Worm (Caenorhabditis elegans): ENCODE measurements around the gene C27B7.5.

C27B7.5 gene

DNA sequence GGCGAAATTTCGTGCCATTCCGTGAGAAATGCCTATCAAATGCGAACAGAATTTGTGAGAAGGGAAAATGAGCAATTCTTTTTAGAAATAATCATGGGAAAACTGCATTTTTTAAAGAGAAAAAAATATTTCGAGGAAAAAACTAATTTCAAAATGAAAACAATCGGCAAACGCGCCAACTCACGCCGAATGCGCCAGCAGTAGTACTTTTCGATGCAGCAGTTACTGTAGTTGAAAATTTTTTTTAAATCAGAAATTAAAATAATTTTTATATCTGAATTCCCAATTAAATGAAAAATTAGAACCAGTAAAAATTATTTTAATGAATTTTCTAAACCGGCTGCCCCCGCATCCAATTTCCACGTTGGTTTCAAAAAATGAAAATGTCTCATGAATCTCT is 21.9 kb downstream of the C27B7.5 start:
- TF ChIP-seq ceh-16 (tag; optimal IDR thresholded peaks at IDR 0.05) (no peak), dmd-4 (tag; optimal IDR thresholded peaks at IDR 0.05) (no peak), gmeb-1 (tag; optimal IDR thresholded peaks at IDR 0.05) (no peak), lin-39 (tag; optimal IDR thresholded peaks at IDR 0.05) (no peak), mbf-1 (tag; optimal IDR thresholded peaks at IDR 0.05) (no peak), sem-4 (tag; optimal IDR thresholded peaks at IDR 0.05) (no peak), nhr-25 (tag; optimal IDR thresholded peaks at IDR 0.05) (no peak), unc-55 (GFP tag; optimal IDR thresholded peaks at IDR 0.05) (no peak), nhr-12 (tag; optimal IDR thresholded peaks at IDR 0.05) (no peak), C34F6.9 (tag; optimal IDR thresholded peaks at IDR 0.05) (no peak), sma-9 (GFP tag; optimal IDR thresholded peaks at IDR 0.05) (no peak), sma-9 (tag; optimal IDR thresholded peaks at IDR 0.05) (no peak), nhr-129 (tag; optimal IDR thresholded peaks at IDR 0.05) (no peak), nhr-21 (tag; optimal IDR thresholded peaks at IDR 0.05) (no peak)

DNA sequence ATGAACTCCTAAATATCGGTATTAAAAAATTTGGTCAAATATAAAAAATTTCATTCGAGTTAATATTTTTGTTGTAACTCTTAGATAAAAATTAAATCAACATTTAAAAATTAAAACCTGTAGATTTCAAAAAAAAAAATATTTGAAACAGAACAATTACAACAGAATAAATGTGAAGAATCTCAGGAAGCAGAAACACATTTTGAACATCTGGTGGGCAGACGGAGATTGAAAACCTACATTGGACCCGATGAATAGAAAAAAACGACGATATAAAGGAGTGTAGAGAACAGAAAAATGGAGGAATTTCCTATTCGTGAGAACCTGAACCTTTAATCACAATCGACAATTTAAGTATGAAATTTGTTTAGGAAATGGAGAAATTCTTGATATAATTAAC is 22.7 kb downstream of the C27B7.5 start:
- no peak for TF ChIP-seq nhr-6 (tag; optimal IDR thresholded peaks at IDR 0.05)
- no peak for TF ChIP-seq dmd-4 (tag; optimal IDR thresholded peaks at IDR 0.05)
- no peak for TF ChIP-seq lin-13 (GFP tag; optimal IDR thresholded peaks at IDR 0.05)
- no peak for TF ChIP-seq nhr-11 (tag; optimal IDR thresholded peaks at IDR 0.05)
- TF ChIP-seq ceh-82 (tag; optimal IDR thresholded peaks at IDR 0.05) = no peak
- TF ChIP-seq nhr-10 (tag; optimal IDR thresholded peaks at IDR 0.05) = no peak
- TF ChIP-seq unc-62 (GFP tag; optimal IDR thresholded peaks at IDR 0.05) = no peak
- TF ChIP-seq unc-39 (tag; optimal IDR thresholded peaks at IDR 0.05) = no peak
- no peak for TF ChIP-seq sma-3 (GFP tag; optimal IDR thresholded peaks at IDR 0.05)
- TF ChIP-seq elt-1 (tag; optimal IDR thresholded peaks at IDR 0.05) = no peak
- no peak for TF ChIP-seq fos-1 (tag; optimal IDR thresholded peaks at IDR 0.05)

DNA sequence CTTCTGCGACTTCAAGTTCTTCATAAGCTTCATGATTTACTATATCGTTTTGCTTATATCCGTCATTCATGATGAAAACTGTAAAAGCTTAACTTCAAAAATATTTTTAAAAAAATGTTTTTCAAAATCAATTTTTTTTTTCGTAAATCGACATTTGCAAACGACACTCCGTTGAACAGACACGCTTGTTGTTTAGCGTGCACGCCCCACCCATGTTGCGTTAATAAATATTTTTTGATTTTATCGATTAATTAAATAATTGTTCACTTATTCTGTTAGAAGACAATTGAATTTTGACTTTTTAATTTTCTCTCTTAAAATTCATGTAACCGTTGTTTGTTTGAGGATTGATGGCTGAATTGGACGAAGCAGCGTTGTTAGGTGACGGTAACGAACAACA is 24.5 kb downstream of the C27B7.5 start, which contains the start of the genes D1046.2 and cfim-2:
D1046.2 (minus strand) TSS at position 78 of the 400 bp plus-strand sequence.
cfim-2 (plus strand) TSS at position 335 of the 400 bp plus-strand sequence.
- TF ChIP-seq mbf-1 (tag; optimal IDR thresholded peaks at IDR 0.05) (no peak), zag-1 (tag; optimal IDR thresholded peaks at IDR 0.05) (no peak), F13H6.1 (tag; optimal IDR thresholded peaks at IDR 0.05) (no peak), nhr-237 (tag; optimal IDR thresholded peaks at IDR 0.05) (no peak), unc-55 (GFP tag; optimal IDR thresholded peaks at IDR 0.05) (peak; percentile 52), Y55F3AM.14 (GFP tag; optimal IDR thresholded peaks at IDR 0.05) (no peak), mdl-1 (tag; optimal IDR thresholded peaks at IDR 0.05) (no peak), ama-1 (optimal IDR thresholded peaks at IDR 0.05) (no peak), alr-1 (tag; optimal IDR thresholded peaks at IDR 0.05) (no peak), C34F6.9 (tag; optimal IDR thresholded peaks at IDR 0.05) (peak; percentile 45), nhr-129 (tag; optimal IDR thresholded peaks at IDR 0.05) (no peak), crh-2 (tag; optimal IDR thresholded peaks at IDR 0.05) (no peak), sma-3 (GFP tag; optimal IDR thresholded peaks at IDR 0.05) (no peak), lsy-2 (tag; optimal IDR thresholded peaks at IDR 0.05) (peak in 1 of 2 experiments; percentile 51), ZK546.5 (tag; optimal IDR thresholded peaks at IDR 0.05) (no peak), R02D3.7 (tag; optimal IDR thresholded peaks at IDR 0.05) (no peak), ztf-1 (GFP tag; conservative IDR thresholded peaks at IDR 0.05) (no peak), gmeb-1 (tag; optimal IDR thresholded peaks at IDR 0.05) (peak; percentile 42), blmp-1 (tag; optimal IDR thresholded peaks at IDR 0.05; ENCODE audit: insufficient read depth) (no peak), elt-1 (tag; optimal IDR thresholded peaks at IDR 0.05) (no peak), skn-1 (tag; optimal IDR thresholded peaks at IDR 0.05) (no peak), egl-27 (tag; optimal IDR thresholded peaks at IDR 0.05) (no peak), nhr-6 (tag; optimal IDR thresholded peaks at IDR 0.05) (no peak), peb-1 (tag; optimal IDR thresholded peaks at IDR 0.05) (no peak), nhr-10 (tag; optimal IDR thresholded peaks at IDR 0.05) (no peak), mab-5 (tag; optimal IDR thresholded peaks at IDR 0.05) (no peak), elt-3 (tag; optimal IDR thresholded peaks at IDR 0.05) (no peak), nhr-23 (tag; optimal IDR thresholded peaks at IDR 0.05) (no peak), lin-11 (tag; optimal IDR thresholded peaks at IDR 0.05) (no peak), aly-2 (tag; optimal IDR thresholded peaks at IDR 0.05) (no peak), ztf-11 (tag; optimal IDR thresholded peaks at IDR 0.05) (no peak)

Measured in whole organism, L2 larva.